Worm (Caenorhabditis elegans) whole organism, L2 larva: ENCODE measurements around the gene myrf-1.

Experiments used
- lin-11 ChIP-seq: fragments of 150-350 bp; sonication (generic microtip); optimal IDR thresholded peaks from 2 replicates; lab custom pipeline; 2014; ENCODE audit warnings: missing biosample characterization, missing genetic modification characterization, inconsistent platforms, mixed read lengths
- nhr-11 ChIP-seq: fragments of 150-350 bp; optimal IDR thresholded peaks from 2 replicates; lab custom pipeline; 2014; ENCODE audit warnings: missing biosample characterization, missing genetic modification characterization
- ztf-4 ChIP-seq: fragments of 150-350 bp; optimal IDR thresholded peaks from 2 replicates; lab custom pipeline; 2014; ENCODE audit warnings: missing biosample characterization, missing genetic modification characterization

ce11 chrII:10466552-10466951, 35.8 kb downstream of the myrf-1 start, which contains the start of gene tnc-2:
- no peak for TF ChIP-seq ztf-4
- TF ChIP-seq nhr-11 (tag; lab: Kevin White, UChicago) = no peak
- no peak for TF ChIP-seq lin-11
